Fruit fly (Drosophila melanogaster) whole organism, adult: ENCODE results near the gene CG46306.

Experiments used
- CG11617 ChIP-seq: fragments of 200-800 bp; sonication (Bioruptor generic); optimal IDR thresholded peaks from 2 replicates; lab custom pipeline; 2017; ENCODE audit warnings: mild to moderate bottlenecking, missing biosample characterization, missing genetic modification reagents, missing genetic modification characterization
- CG12768 ChIP-seq: fragments of 200-800 bp; sonication (Bioruptor generic); optimal IDR thresholded peaks from 2 replicates; lab custom pipeline; 2017; ENCODE audit warnings: missing biosample characterization, missing genetic modification characterization, mild to moderate bottlenecking, moderate library complexity, missing genetic modification reagents
- CG14711 ChIP-seq: fragments of 200-800 bp; sonication (Bioruptor generic); optimal IDR thresholded peaks from 2 replicates; lab custom pipeline; 2018; ENCODE audit warnings: missing biosample characterization, mild to moderate bottlenecking, missing genetic modification characterization, moderate library complexity
- CG1620 ChIP-seq: fragments of 200-800 bp; sonication (Bioruptor generic); optimal IDR thresholded peaks from 2 replicates; lab custom pipeline; 2016; ENCODE audit warnings: missing biosample characterization, missing genetic modification characterization
- CG33017 ChIP-seq: fragments of 200-800 bp; sonication (Bioruptor generic); optimal IDR thresholded peaks from 2 replicates; lab custom pipeline; 2018; ENCODE audit warnings: missing biosample characterization, mild to moderate bottlenecking, missing genetic modification characterization, moderate library complexity
- CG5204 ChIP-seq: fragments of 200-800 bp; sonication (Bioruptor generic); optimal IDR thresholded peaks from 2 replicates; lab custom pipeline; 2016; ENCODE audit warnings: missing biosample characterization, missing genetic modification characterization
- CG7045 ChIP-seq: fragments of 200-800 bp; sonication (Bioruptor generic); optimal IDR thresholded peaks from 2 replicates; lab custom pipeline; 2017; ENCODE audit warnings: missing biosample characterization, mild to moderate bottlenecking, missing genetic modification characterization
- CG7101 ChIP-seq: fragments of 200-800 bp; sonication (Bioruptor generic); optimal IDR thresholded peaks from 2 replicates; lab custom pipeline; 2018; ENCODE audit warnings: missing biosample characterization, mild to moderate bottlenecking, missing genetic modification characterization, moderate library complexity
- Clk ChIP-seq: fragments of 200-800 bp; sonication (Bioruptor generic); optimal IDR thresholded peaks from 2 replicates; lab custom pipeline; 2017; ENCODE audit warnings: missing biosample characterization, missing genetic modification characterization
- Crg-1 ChIP-seq: fragments of 200-800 bp; sonication (Bioruptor generic); optimal IDR thresholded peaks from 2 replicates; lab custom pipeline; 2016; ENCODE audit warnings: missing biosample characterization, missing genetic modification characterization
- Hr96 ChIP-seq: fragments of 200-800 bp; sonication (Bioruptor generic); optimal IDR thresholded peaks from 2 replicates; lab custom pipeline; 2016; ENCODE audit warnings: missing biosample characterization, missing genetic modification characterization
- Mnt ChIP-seq: fragments of 200-800 bp; sonication (Bioruptor generic); optimal IDR thresholded peaks from 2 replicates; lab custom pipeline; 2016; ENCODE audit warnings: missing biosample characterization, mild to moderate bottlenecking, missing genetic modification characterization
- bab1 ChIP-seq: fragments of 200-800 bp; sonication (Bioruptor generic); optimal IDR thresholded peaks from 3 replicates; lab custom pipeline; 2019; ENCODE audit warnings: missing biosample characterization, mild to moderate bottlenecking, missing genetic modification characterization, moderate library complexity
- cic ChIP-seq: fragments of 200-800 bp; sonication (Bioruptor generic); optimal IDR thresholded peaks from 2 replicates; lab custom pipeline; 2017; ENCODE audit warnings: missing biosample characterization, mild to moderate bottlenecking, missing genetic modification characterization, moderate library complexity
- cnc ChIP-seq, 2 experiments: fragments of >200 bp; optimal IDR thresholded peaks; 2 replicates each; lab custom pipeline; 2017
- kay ChIP-seq: fragments of 200-800 bp; sonication (Bioruptor generic); peaks from one replicate; lab custom pipeline; 2016; ENCODE audit warnings: missing biosample characterization, missing genetic modification characterization, borderline replicate concordance
- ovo ChIP-seq: fragments of 200-800 bp; sonication (Bioruptor generic); optimal IDR thresholded peaks from 2 replicates; lab custom pipeline; 2016; ENCODE audit warnings: missing biosample characterization, missing genetic modification characterization
- pad ChIP-seq: fragments of 200-800 bp; sonication (Bioruptor generic); optimal IDR thresholded peaks from 3 replicates; lab custom pipeline; 2017; ENCODE audit warnings: missing biosample characterization, missing genetic modification characterization, mild to moderate bottlenecking, moderate library complexity, missing genetic modification reagents
- tj ChIP-seq: fragments of 200-800 bp; sonication (Bioruptor generic); optimal IDR thresholded peaks from 3 replicates; lab custom pipeline; 2017; ENCODE audit warnings: missing biosample characterization, mild to moderate bottlenecking, missing genetic modification characterization, moderate library complexity
- toe ChIP-seq: fragments of 200-800 bp; sonication (Bioruptor generic); optimal IDR thresholded peaks from 2 replicates; lab custom pipeline; 2016; ENCODE audit warnings: missing biosample characterization, missing genetic modification characterization

CG46306 gene

dm6 chrX:16833097-16833496, 2.2 kb downstream of the CG46306 start:
- TF ChIP-seq cic (GFP tag; lab: Kevin White, UChicago) (no peak), CG1620 (no peak), Hr96 (GFP tag; lab: Kevin White, UChicago) (no peak), CG14711 (tag; lab: Kevin White, UChicago) (peak; percentile 23), tj (peak; percentile 10), bab1 (no peak)

- no peak for TF ChIP-seq cic (GFP tag; lab: Kevin White, UChicago)
- TF ChIP-seq tj: peak; percentile 97
Measured at dm6 chrX:16831848-16832247, 3.5 kb downstream of the CG46306 start.

- TF ChIP-seq toe (no peak), ovo (GFP tag; lab: Kevin White, UChicago) (no peak), kay (GFP tag; lab: Kevin White, UChicago) (no peak), CG33017 (tag; lab: Kevin White, UChicago) (no peak), CG7101 (tag; lab: Kevin White, UChicago) (no peak), cnc (optimal IDR thresholded peaks at IDR 0.05; lab: Kevin White, UChicago) (no peak), CG7045 (no peak), tj (peak; percentile 95), bab1 (peak; percentile 38), Clk (no peak), CG1620 (peak; percentile 7), CG12768 (GFP tag; lab: Kevin White, UChicago) (no peak)
Measured at dm6 chrX:16830081-16830480, 5.2 kb downstream of the CG46306 start.

- TF ChIP-seq CG14711 (tag; lab: Kevin White, UChicago) (peak; percentile 55), toe (no peak), pad (GFP tag; lab: Kevin White, UChicago) (no peak), cic (GFP tag; lab: Kevin White, UChicago) (peak; percentile 8)
Measured at dm6 chrX:16829439-16830028, 5.8 kb downstream of the CG46306 start.

dm6 chrX:16822080-16822479, 13.2 kb downstream of the CG46306 start:
- TF ChIP-seq CG14711 (tag; lab: Kevin White, UChicago): peak; percentile 21
- no peak for TF ChIP-seq cic (GFP tag; lab: Kevin White, UChicago)
- TF ChIP-seq Hr96 (GFP tag; lab: Kevin White, UChicago): no peak
- TF ChIP-seq bab1: peak; percentile 2

- TF ChIP-seq tj: no peak
- TF ChIP-seq pad (GFP tag; lab: Kevin White, UChicago): no peak
- TF ChIP-seq bab1: peak; percentile 23
- TF ChIP-seq CG7101 (tag; lab: Kevin White, UChicago): no peak
Measured at dm6 chrX:16821216-16821615, 14.1 kb downstream of the CG46306 start.

dm6 chrX:16820665-16821064, 14.7 kb downstream of the CG46306 start:
- TF ChIP-seq CG14711 (tag; lab: Kevin White, UChicago) (no peak), Crg-1 (GFP tag; lab: Kevin White, UChicago) (no peak), CG12768 (GFP tag; lab: Kevin White, UChicago) (no peak), ovo (GFP tag; lab: Kevin White, UChicago) (no peak), CG7045 (no peak), cic (GFP tag; lab: Kevin White, UChicago) (no peak), bab1 (no peak), Mnt (no peak), CG33017 (tag; lab: Kevin White, UChicago) (no peak), cnc (optimal IDR thresholded peaks at IDR 0.05; lab: Kevin White, UChicago) (no peak), CG5204 (GFP tag; lab: Kevin White, UChicago) (no peak), kay (GFP tag; lab: Kevin White, UChicago) (no peak), tj (no peak), CG7101 (tag; lab: Kevin White, UChicago) (no peak), CG11617 (GFP tag; lab: Kevin White, UChicago) (no peak), CG1620 (no peak)

- TF ChIP-seq toe (no peak), cnc (optimal IDR thresholded peaks at IDR 0.05; lab: Kevin White, UChicago) (no peak), CG1620 (no peak), kay (GFP tag; lab: Kevin White, UChicago) (no peak), CG11617 (GFP tag; lab: Kevin White, UChicago) (no peak), CG5204 (GFP tag; lab: Kevin White, UChicago) (no peak), Clk (no peak), tj (no peak), Mnt (no peak), cic (GFP tag; lab: Kevin White, UChicago) (no peak), CG7045 (no peak), pad (GFP tag; lab: Kevin White, UChicago) (no peak), Crg-1 (GFP tag; lab: Kevin White, UChicago) (no peak), ovo (GFP tag; lab: Kevin White, UChicago) (no peak), Hr96 (GFP tag; lab: Kevin White, UChicago) (no peak)
Measured at dm6 chrX:16818186-16818585, 17.1 kb downstream of the CG46306 start.
